Worm (Caenorhabditis elegans): Measurements from ENCODE around the gene damt-1.

DNA sequence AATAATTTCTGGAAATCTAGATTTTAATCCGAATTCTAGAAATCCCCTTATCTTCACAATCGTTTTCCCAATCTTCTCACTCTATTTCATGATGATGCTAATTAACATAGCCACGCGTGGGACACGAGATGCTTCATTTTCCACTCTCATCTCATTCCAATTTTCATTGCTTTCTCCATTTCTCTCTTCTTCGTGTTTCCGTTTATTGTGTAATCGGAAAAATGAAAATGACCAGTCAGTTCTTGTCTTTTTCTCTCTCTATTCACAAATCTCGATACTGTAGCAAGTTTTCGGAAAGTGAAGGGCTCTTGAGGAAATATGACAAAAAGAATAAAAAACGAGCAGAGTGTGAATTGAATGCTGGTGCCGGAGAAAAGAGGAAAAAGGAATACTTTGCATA lies 15.5 kb upstream of the damt-1 start:
- TF ChIP-seq elt-3 (tag; optimal IDR thresholded peaks at IDR 0.05) (no peak), fkh-10 (GFP tag; optimal IDR thresholded peaks at IDR 0.05) (no peak), pax-3 (tag; optimal IDR thresholded peaks at IDR 0.05) (no peak), xbp-1 (tag; optimal IDR thresholded peaks at IDR 0.05) (no peak), sox-4 (tag; optimal IDR thresholded peaks at IDR 0.05) (no peak), lin-39 (tag; optimal IDR thresholded peaks at IDR 0.05) (no peak), rnt-1 (tag; optimal IDR thresholded peaks at IDR 0.05) (no peak)
